Worm (Caenorhabditis elegans): ENCODE measurements around the gene qdpr-1.

Gene qdpr-1

ce11 chrIII:13393647-13394046, at the start of gene qdpr-1:
Gene qdpr-1, plus strand, starts transcription at chrIII:13393910.
- TF ChIP-seq sem-4 (tag; optimal IDR thresholded peaks at IDR 0.05) (no peak), aly-2 (tag; optimal IDR thresholded peaks at IDR 0.05) (no peak), ceh-82 (tag; optimal IDR thresholded peaks at IDR 0.05) (no peak), ama-1 (optimal IDR thresholded peaks at IDR 0.05) (no peak), unc-39 (tag; optimal IDR thresholded peaks at IDR 0.05) (no peak), fos-1 (tag; optimal IDR thresholded peaks at IDR 0.05) (no peak), nhr-77 (tag; optimal IDR thresholded peaks at IDR 0.05) (no peak), lin-39 (tag; optimal IDR thresholded peaks at IDR 0.05) (no peak), nhr-237 (tag; optimal IDR thresholded peaks at IDR 0.05) (no peak), unc-55 (GFP tag; optimal IDR thresholded peaks at IDR 0.05) (no peak), C34F6.9 (tag; optimal IDR thresholded peaks at IDR 0.05) (no peak), elt-3 (tag; optimal IDR thresholded peaks at IDR 0.05) (no peak)

- TF ChIP-seq ceh-82 (tag; optimal IDR thresholded peaks at IDR 0.05), result no peak
- TF ChIP-seq sma-3 (GFP tag; optimal IDR thresholded peaks at IDR 0.05), result peak; percentile 8
- peak; percentile 24 for TF ChIP-seq gmeb-1 (tag; optimal IDR thresholded peaks at IDR 0.05)
- TF ChIP-seq nhr-25 (tag; optimal IDR thresholded peaks at IDR 0.05), result peak; percentile 13
- TF ChIP-seq lin-39 (tag; optimal IDR thresholded peaks at IDR 0.05), result no peak
- TF ChIP-seq crh-2 (tag; optimal IDR thresholded peaks at IDR 0.05), result peak; percentile 61
- TF ChIP-seq ztf-11 (tag; optimal IDR thresholded peaks at IDR 0.05), result no peak
- no peak for TF ChIP-seq ama-1 (optimal IDR thresholded peaks at IDR 0.05)
- TF ChIP-seq C34F6.9 (tag; optimal IDR thresholded peaks at IDR 0.05), result peak; percentile 42
- TF ChIP-seq nhr-23 (tag; optimal IDR thresholded peaks at IDR 0.05), result no peak
- TF ChIP-seq skn-1 (tag; optimal IDR thresholded peaks at IDR 0.05), result no peak
- TF ChIP-seq nhr-77 (tag; optimal IDR thresholded peaks at IDR 0.05), result no peak
- peak; percentile 45 for TF ChIP-seq fos-1 (tag; optimal IDR thresholded peaks at IDR 0.05)
- no peak for TF ChIP-seq elt-1 (tag; optimal IDR thresholded peaks at IDR 0.05)
- TF ChIP-seq blmp-1 (tag; optimal IDR thresholded peaks at IDR 0.05; ENCODE audit: insufficient read depth), result no peak
- TF ChIP-seq snpc-4 (tag; optimal IDR thresholded peaks at IDR 0.05), result no peak
- TF ChIP-seq Y55F3AM.14 (GFP tag; optimal IDR thresholded peaks at IDR 0.05), result no peak
- no peak for TF ChIP-seq ztf-4 (tag; optimal IDR thresholded peaks at IDR 0.05)
- no peak for TF ChIP-seq zag-1 (tag; optimal IDR thresholded peaks at IDR 0.05)
- no peak for TF ChIP-seq lin-13 (GFP tag; optimal IDR thresholded peaks at IDR 0.05)
- TF ChIP-seq lsy-2 (tag; optimal IDR thresholded peaks at IDR 0.05), result peak in 1 of 2 experiments; percentile 43
- TF ChIP-seq unc-55 (GFP tag; optimal IDR thresholded peaks at IDR 0.05), result peak; percentile 33
These were observed 49.1 kb upstream of the qdpr-1 start, which contains the start of gene acaa-2 for ce11 chrIII:13344538-13345136. Gene acaa-2, plus strand, starts transcription at chrIII:13344937.

ce11 chrIII:13346785-13347184, 46.9 kb upstream of the qdpr-1 start, which contains the start of gene mtm-6:
Gene mtm-6, plus strand, starts transcription at chrIII:13347085.
- TF ChIP-seq nhr-21 (tag; optimal IDR thresholded peaks at IDR 0.05) (no peak), nhr-12 (tag; optimal IDR thresholded peaks at IDR 0.05) (no peak), nhr-23 (tag; optimal IDR thresholded peaks at IDR 0.05) (no peak), zag-1 (tag; optimal IDR thresholded peaks at IDR 0.05) (no peak), dmd-4 (tag; optimal IDR thresholded peaks at IDR 0.05) (no peak), ztf-1 (GFP tag; conservative IDR thresholded peaks at IDR 0.05) (no peak), alr-1 (tag; optimal IDR thresholded peaks at IDR 0.05) (no peak), lsy-2 (tag; optimal IDR thresholded peaks at IDR 0.05) (no peak), mab-5 (tag; optimal IDR thresholded peaks at IDR 0.05) (no peak), Y55F3AM.14 (GFP tag; optimal IDR thresholded peaks at IDR 0.05) (no peak)

- TF ChIP-seq snpc-4 (tag; optimal IDR thresholded peaks at IDR 0.05) (no peak), unc-55 (GFP tag; optimal IDR thresholded peaks at IDR 0.05) (peak; percentile 70), Y55F3AM.14 (GFP tag; optimal IDR thresholded peaks at IDR 0.05) (no peak), sma-9 (GFP tag; optimal IDR thresholded peaks at IDR 0.05) (peak; percentile 29), sma-9 (tag; optimal IDR thresholded peaks at IDR 0.05) (no peak)
These were observed 45.9 kb upstream of the qdpr-1 start for ce11 chrIII:13347782-13348327.

DNA sequence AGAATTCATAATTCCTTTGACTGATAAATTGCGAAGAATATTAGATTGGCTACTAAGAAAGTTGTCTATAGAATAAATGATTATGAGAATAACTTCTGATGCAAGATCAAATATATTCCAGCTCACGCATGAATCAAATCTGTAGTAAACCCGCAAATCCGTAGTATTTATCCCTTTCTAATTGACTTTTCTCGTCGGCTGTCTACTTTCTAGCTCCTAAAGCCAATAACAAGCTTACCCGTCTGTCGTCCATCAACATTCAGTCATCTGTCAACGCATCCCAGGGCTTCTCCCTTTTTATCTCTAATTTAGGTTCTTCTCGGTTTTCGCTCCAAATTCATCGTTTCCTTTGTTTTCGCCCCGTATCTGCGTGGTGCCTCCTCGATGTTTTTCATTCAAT, 44.8 kb upstream of the qdpr-1 start:
- TF ChIP-seq gmeb-1 (tag; optimal IDR thresholded peaks at IDR 0.05) (no peak), nhr-25 (tag; optimal IDR thresholded peaks at IDR 0.05) (no peak), aly-2 (tag; optimal IDR thresholded peaks at IDR 0.05) (no peak), blmp-1 (tag; optimal IDR thresholded peaks at IDR 0.05; ENCODE audit: insufficient read depth) (no peak), nhr-129 (tag; optimal IDR thresholded peaks at IDR 0.05) (no peak), dmd-4 (tag; optimal IDR thresholded peaks at IDR 0.05) (no peak), unc-55 (GFP tag; optimal IDR thresholded peaks at IDR 0.05) (no peak), peb-1 (tag; optimal IDR thresholded peaks at IDR 0.05) (no peak), C34F6.9 (tag; optimal IDR thresholded peaks at IDR 0.05) (no peak)
